Fruit fly (Drosophila melanogaster) whole organism, embryonic: Measurements from ENCODE around the gene CG11980.

Source experiments
- Atf6 ChIP-seq: fragments of 200-800 bp; sonication (Bioruptor generic); IDR thresholded peaks from 2 replicates; pipeline ENCODE4 v1.3.6; 2022; ENCODE audit warnings: missing biosample characterization, missing genetic modification characterization
- BtbVII ChIP-seq: fragments of 200-800 bp; sonication (Bioruptor generic); optimal IDR thresholded peaks from 3 replicates; lab custom pipeline; 2017; ENCODE audit warnings: missing biosample characterization, mild to moderate bottlenecking, missing genetic modification characterization
- CG10462 ChIP-seq: fragments of 200-800 bp; sonication (Bioruptor generic); optimal IDR thresholded peaks from 2 replicates; lab custom pipeline; 2016; ENCODE audit warnings: missing biosample characterization, missing genetic modification characterization
- CG15601 ChIP-seq: fragments of 200-800 bp; sonication (Bioruptor generic); optimal IDR thresholded peaks from 3 replicates; lab custom pipeline; 2019; ENCODE audit warnings: missing biosample characterization, mild to moderate bottlenecking, missing genetic modification characterization, moderate library complexity
- CG16779 ChIP-seq: fragments of 200-800 bp; sonication (Bioruptor generic); IDR thresholded peaks from 2 replicates; pipeline ENCODE4 v1.3.6; 2022; ENCODE audit warnings: missing biosample characterization, missing genetic modification characterization
- CG17802 ChIP-seq: fragments of 200-800 bp; sonication (Bioruptor generic); optimal IDR thresholded peaks from 2 replicates; lab custom pipeline; 2018; ENCODE audit warnings: missing biosample characterization, mild to moderate bottlenecking, missing genetic modification characterization, moderate library complexity
- CG18476 ChIP-seq: fragments of 200-800 bp; sonication (Bioruptor generic); optimal IDR thresholded peaks from 2 replicates; lab custom pipeline; 2016; ENCODE audit warnings: missing biosample characterization, mild to moderate bottlenecking, missing genetic modification characterization
- CG2875 ChIP-seq: fragments of 200-800 bp; sonication (Bioruptor generic); optimal IDR thresholded peaks from 2 replicates; lab custom pipeline; 2017; ENCODE audit warnings: missing biosample characterization, mild to moderate bottlenecking, missing genetic modification characterization, missing genetic modification reagents
- CG30403 ChIP-seq: fragments of 200-800 bp; sonication (Bioruptor generic); optimal IDR thresholded peaks from 3 replicates; lab custom pipeline; 2016; ENCODE audit warnings: missing biosample characterization, missing genetic modification characterization
- CG5953 ChIP-seq: fragments of 200-800 bp; sonication (Bioruptor generic); IDR thresholded peaks from 2 replicates; pipeline ENCODE4 v1.3.6; 2022; ENCODE audit warnings: missing biosample characterization, missing genetic modification characterization
- CG6175 ChIP-seq: fragments of 200-800 bp; sonication (Bioruptor generic); IDR thresholded peaks from 3 replicates; pipeline ENCODE4 v1.3.6; 2022; ENCODE audit warnings: missing biosample characterization, missing genetic modification characterization
- CG6765 ChIP-seq: fragments of 200-800 bp; sonication (Bioruptor generic); optimal IDR thresholded peaks from 3 replicates; lab custom pipeline; 2017; ENCODE audit warnings: missing biosample characterization, mild to moderate bottlenecking, missing genetic modification characterization
- CG7745 ChIP-seq: fragments of 200-800 bp; sonication (Bioruptor generic); optimal IDR thresholded peaks from 2 replicates; lab custom pipeline; 2018; ENCODE audit warnings: missing biosample characterization, mild to moderate bottlenecking, missing genetic modification characterization, moderate library complexity
- CG7786 ChIP-seq: fragments of 200-800 bp; sonication (Bioruptor generic); optimal IDR thresholded peaks from 2 replicates; lab custom pipeline; 2016; ENCODE audit warnings: missing biosample characterization, missing genetic modification characterization
- CG7987 ChIP-seq: fragments of 200-800 bp; sonication (Bioruptor generic); optimal IDR thresholded peaks from 2 replicates; lab custom pipeline; 2018; ENCODE audit warnings: missing biosample characterization, mild to moderate bottlenecking, missing genetic modification characterization, moderate library complexity
- CG8290 ChIP-seq, 3 experiments: fragments of 200-800 bp; sonication (Bioruptor generic); optimal IDR thresholded peaks; 2 replicates each; lab custom pipeline; 2016 to 2019; ENCODE audit warnings: missing biosample characterization in 3 of 3, missing genetic modification characterization in 3 of 3, mild to moderate bottlenecking in 2 of 3, moderate library complexity in 1 of 3
- CG8478 ChIP-seq: fragments of >200 bp; optimal IDR thresholded peaks from 2 replicates; lab custom pipeline; 2018
- CG9609 ChIP-seq: fragments of 200-800 bp; sonication (Bioruptor generic); optimal IDR thresholded peaks from 3 replicates; lab custom pipeline; 2016; ENCODE audit warnings: missing biosample characterization, missing genetic modification characterization
- Camta ChIP-seq: fragments of 200-800 bp; sonication (Bioruptor generic); optimal IDR thresholded peaks from 2 replicates; lab custom pipeline; 2016; ENCODE audit warnings: missing biosample characterization, missing genetic modification characterization
- Gug ChIP-seq: fragments of 200-800 bp; sonication (Bioruptor generic); IDR thresholded peaks from 4 replicates; pipeline ENCODE4 v1.3.6; 2022; ENCODE audit warnings: missing biosample characterization, missing genetic modification characterization
- Hr78 ChIP-seq, 2 experiments: fragments of 200-800 bp in 1 of 2; fragments of >200 bp in 1 of 2; sonication (Bioruptor generic) in 1 of 2; optimal IDR thresholded peaks; 2 replicates each; lab custom pipeline; 2017 to 2019; ENCODE audit warnings: missing biosample characterization in 2 of 2, missing genetic modification characterization in 2 of 2, mild to moderate bottlenecking in 1 of 2, moderate library complexity in 1 of 2
- MBD-R2 ChIP-seq: fragments of 200-800 bp; sonication (Bioruptor generic); IDR thresholded peaks from 2 replicates; pipeline ENCODE4 v1.3.6; 2022; ENCODE audit warnings: missing biosample characterization, missing genetic modification characterization
- Max ChIP-seq: fragments of 200-800 bp; sonication (Bioruptor generic); optimal IDR thresholded peaks from 2 replicates; lab custom pipeline; 2016; ENCODE audit warnings: missing biosample characterization, mild to moderate bottlenecking, missing genetic modification characterization
- NC2β ChIP-seq: fragments of 200-800 bp; sonication (Bioruptor generic); optimal IDR thresholded peaks from 2 replicates; lab custom pipeline; 2016; ENCODE audit warnings: missing biosample characterization, missing genetic modification characterization
- NK7.1 ChIP-seq: fragments of 200-800 bp; sonication (Bioruptor generic); optimal IDR thresholded peaks from 3 replicates; lab custom pipeline; 2016; ENCODE audit warnings: missing biosample characterization, missing genetic modification characterization
- Sox102F ChIP-seq: fragments of 200-800 bp; sonication (Bioruptor generic); optimal IDR thresholded peaks from 2 replicates; lab custom pipeline; 2018; ENCODE audit warnings: missing biosample characterization, mild to moderate bottlenecking, missing genetic modification characterization, moderate library complexity
- Spps ChIP-seq: fragments of 200-800 bp; sonication (Bioruptor generic); optimal IDR thresholded peaks from 2 replicates; lab custom pipeline; 2018; ENCODE audit warnings: missing biosample characterization, mild to moderate bottlenecking, missing genetic modification characterization
- Sry-β ChIP-seq: fragments of 200-800 bp; sonication (Bioruptor generic); optimal IDR thresholded peaks from 2 replicates; lab custom pipeline; 2018; ENCODE audit warnings: missing biosample characterization, mild to moderate bottlenecking, missing genetic modification characterization, moderate library complexity
- Usf ChIP-seq: fragments of 200-800 bp; sonication (Bioruptor generic); optimal IDR thresholded peaks from 2 replicates; lab custom pipeline; 2017; ENCODE audit warnings: missing genotype, missing biosample characterization, missing genetic modification characterization
- bigmax ChIP-seq: fragments of 200-800 bp; sonication (Bioruptor generic); optimal IDR thresholded peaks from 2 replicates; lab custom pipeline; 2018; ENCODE audit warnings: missing biosample characterization, mild to moderate bottlenecking, missing genetic modification characterization
- bsh ChIP-seq, 2 experiments: fragments of 200-800 bp; sonication (Bioruptor generic); optimal IDR thresholded peaks; 2 replicates each; lab custom pipeline; 2017 to 2018; ENCODE audit warnings: mild to moderate bottlenecking in 2 of 2, missing biosample characterization in 2 of 2, missing genetic modification characterization in 2 of 2, moderate library complexity in 1 of 2
- btn ChIP-seq: fragments of 200-800 bp; sonication (Bioruptor generic); optimal IDR thresholded peaks from 2 replicates; lab custom pipeline; 2016; ENCODE audit warnings: missing biosample characterization, missing genetic modification characterization
- cad ChIP-seq: fragments of >200 bp; optimal IDR thresholded peaks from 2 replicates; lab custom pipeline; 2017; ENCODE audit warnings: missing biosample characterization, missing genetic modification characterization
- da ChIP-seq: fragments of 200-800 bp; sonication (Bioruptor generic); optimal IDR thresholded peaks from 2 replicates; lab custom pipeline; 2016; ENCODE audit warnings: missing biosample characterization, missing genetic modification characterization
- dimm ChIP-seq: fragments of 200-800 bp; sonication (Bioruptor generic); IDR thresholded peaks from 2 replicates; pipeline ENCODE4 v1.3.6; 2022; ENCODE audit warnings: missing biosample characterization, missing genetic modification characterization
- en ChIP-seq: fragments of 200-800 bp; sonication (Bioruptor generic); optimal IDR thresholded peaks from 2 replicates; lab custom pipeline; 2016; ENCODE audit warnings: missing biosample characterization, missing genetic modification characterization
- exex ChIP-seq: fragments of 200-800 bp; sonication (Bioruptor generic); optimal IDR thresholded peaks from 4 replicates; lab custom pipeline; 2018; ENCODE audit warnings: missing biosample characterization, mild to moderate bottlenecking, missing genetic modification characterization, moderate library complexity
- fd64A ChIP-seq: fragments of 200-800 bp; sonication (Bioruptor generic); optimal IDR thresholded peaks from 3 replicates; lab custom pipeline; 2018; ENCODE audit warnings: missing biosample characterization, mild to moderate bottlenecking, missing genetic modification characterization
- gro ChIP-seq: fragments of 200-800 bp; sonication (Bioruptor generic); optimal IDR thresholded peaks from 2 replicates; lab custom pipeline; 2016; ENCODE audit warnings: missing biosample characterization, missing genetic modification characterization
- insv ChIP-seq, 2 experiments: fragments of 200-800 bp; sonication (Bioruptor generic); optimal IDR thresholded peaks; 3 replicates each; lab custom pipeline; 2016 to 2018; ENCODE audit warnings: missing biosample characterization in 2 of 2, missing genetic modification characterization in 2 of 2
- jumu ChIP-seq: fragments of 200-800 bp; sonication (Bioruptor generic); optimal IDR thresholded peaks from 3 replicates; lab custom pipeline; 2016; ENCODE audit warnings: missing biosample characterization, missing genetic modification characterization
- odd ChIP-seq: fragments of 200-800 bp; sonication (Bioruptor generic); optimal IDR thresholded peaks from 2 replicates; lab custom pipeline; 2017; ENCODE audit warnings: missing biosample characterization, mild to moderate bottlenecking, missing genetic modification characterization
- phol ChIP-seq: fragments of 200-800 bp; sonication (Bioruptor generic); optimal IDR thresholded peaks from 3 replicates; lab custom pipeline; 2018; ENCODE audit warnings: missing biosample characterization, mild to moderate bottlenecking, missing genetic modification characterization, moderate library complexity
- sens-2 ChIP-seq: fragments of 200-800 bp; sonication (Bioruptor generic); IDR thresholded peaks from 2 replicates; pipeline ENCODE4 v1.3.6; 2022; ENCODE audit warnings: missing biosample characterization, missing genetic modification characterization
- shn ChIP-seq: fragments of 200-800 bp; sonication (Bioruptor generic); optimal IDR thresholded peaks from 3 replicates; lab custom pipeline; 2016; ENCODE audit warnings: missing biosample characterization, missing genetic modification characterization
- so ChIP-seq: fragments of 200-800 bp; sonication (Bioruptor generic); IDR thresholded peaks from 3 replicates; pipeline ENCODE4 v1.3.6; 2022; ENCODE audit warnings: missing biosample characterization, missing genetic modification characterization
- sqz ChIP-seq: fragments of 200-800 bp; sonication (Bioruptor generic); optimal IDR thresholded peaks from 3 replicates; lab custom pipeline; 2018; ENCODE audit warnings: missing biosample characterization, mild to moderate bottlenecking, missing genetic modification characterization
- stc ChIP-seq: fragments of 200-800 bp; sonication (Bioruptor generic); IDR thresholded peaks from 2 replicates; pipeline ENCODE4 v1.3.6; 2022; ENCODE audit warnings: missing biosample characterization, missing genetic modification characterization
- toy ChIP-seq: fragments of 200-800 bp; sonication (Bioruptor generic); IDR thresholded peaks from 2 replicates; pipeline ENCODE4 v1.3.6; 2022; ENCODE audit warnings: missing biosample characterization, missing genetic modification characterization
- unpg ChIP-seq: fragments of 200-800 bp; sonication (Bioruptor generic); optimal IDR thresholded peaks from 3 replicates; lab custom pipeline; 2018; ENCODE audit warnings: missing biosample characterization, mild to moderate bottlenecking, missing genetic modification characterization, moderate library complexity
- zfh2 ChIP-seq: fragments of 200-800 bp; sonication (Bioruptor generic); optimal IDR thresholded peaks from 2 replicates; lab custom pipeline; 2016; ENCODE audit warnings: missing biosample characterization, missing genetic modification characterization

Gene CG11980

dm6 chr3R:9051937-9052680, 48.3 kb downstream of the CG11980 start, which contains the start of gene Kdm2 (continued):
- TF ChIP-seq Atf6 (GFP tag; lab: Robert Waterston, UW) (no peak), dimm (GFP tag; lab: Robert Waterston, UW) (no peak), CG10462 (no peak), CG18476 (GFP tag; lab: Kevin White, UChicago) (no peak), CG5953 (GFP tag; lab: Robert Waterston, UW) (no peak), fd64A (GFP tag; lab: Kevin White, UChicago) (no peak), CG6765 (GFP tag; lab: Kevin White, UChicago) (peak; percentile 57), bsh (GFP tag; optimal IDR thresholded peaks at IDR 0.05; lab: Kevin White, UChicago) (peak in 1 of 2 experiments; percentile 10), da (GFP tag; lab: Kevin White, UChicago) (no peak), CG17802 (tag; lab: Kevin White, UChicago) (no peak), sqz (GFP tag; lab: Kevin White, UChicago) (peak; percentile 85), Usf (GFP tag; lab: Kevin White, UChicago) (no peak), sens-2 (GFP tag; lab: Robert Waterston, UW) (no peak), Sry-β (GFP tag; lab: Kevin White, UChicago) (no peak), zfh2 (GFP tag; lab: Kevin White, UChicago) (no peak), cad (no peak), bigmax (GFP tag; lab: Kevin White, UChicago) (no peak), CG16779 (GFP tag; lab: Robert Waterston, UW) (no peak), NK7.1 (no peak), stc (GFP tag; lab: Robert Waterston, UW) (no peak), CG2875 (GFP tag; lab: Kevin White, UChicago) (no peak), CG7745 (tag; lab: Kevin White, UChicago) (peak; percentile 18), BtbVII (GFP tag; lab: Kevin White, UChicago) (peak; percentile 34), CG30403 (no peak), jumu (GFP tag; lab: Kevin White, UChicago) (no peak), CG8478 (lab: Kevin White, UChicago) (no peak), Gug (no peak), CG8290 (GFP tag; optimal IDR thresholded peaks at IDR 0.05; lab: Kevin White, UChicago) (no peak), CG8290 (tag; optimal IDR thresholded peaks at IDR 0.05; lab: Kevin White, UChicago) (peak in 1 of 2 experiments; percentile 77), gro (GFP tag; lab: Kevin White, UChicago) (peak; percentile 63), CG7786 (GFP tag; lab: Kevin White, UChicago) (no peak), exex (tag; lab: Kevin White, UChicago) (peak; percentile 37), Camta (GFP tag; lab: Kevin White, UChicago) (peak; percentile 18), insv (GFP tag; optimal IDR thresholded peaks at IDR 0.05; lab: Kevin White, UChicago) (peak in 1 of 2 experiments; percentile 36), Sox102F (GFP tag; lab: Kevin White, UChicago) (no peak), shn (no peak), Max (GFP tag; lab: Kevin White, UChicago) (peak; percentile 14), CG9609 (GFP tag; lab: Kevin White, UChicago) (no peak), so (GFP tag; lab: Robert Waterston, UW) (no peak)

DNA sequence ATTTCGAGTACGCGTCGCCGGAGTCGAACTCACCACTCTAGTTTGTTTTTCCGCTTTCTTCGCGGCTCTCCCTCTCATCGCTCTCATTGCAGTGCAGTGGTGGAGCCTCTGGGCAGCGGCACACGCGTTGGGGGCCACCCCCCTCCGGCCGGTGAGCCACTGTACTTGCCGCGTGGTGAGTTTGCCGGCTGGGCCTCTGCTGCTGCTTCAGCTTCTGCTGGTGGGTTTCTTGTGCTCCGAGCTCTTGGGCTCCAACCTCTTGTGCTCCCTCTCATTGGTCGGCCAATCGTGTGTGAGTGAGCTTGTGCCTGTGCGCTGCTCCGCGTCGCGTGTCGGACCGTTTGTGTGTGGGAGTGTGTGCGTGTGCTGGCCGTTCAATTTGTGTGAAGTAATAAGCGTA, 49.2 kb downstream of the CG11980 start:
- TF ChIP-seq phol (no peak), NC2β (GFP tag; lab: Kevin White, UChicago) (peak; percentile 39), da (GFP tag; lab: Kevin White, UChicago) (peak; percentile 46), unpg (GFP tag; lab: Kevin White, UChicago) (peak; percentile 34), Hr78 (GFP tag; optimal IDR thresholded peaks at IDR 0.05; lab: Kevin White, UChicago) (peak in 1 of 2 experiments; percentile 18), btn (GFP tag; lab: Kevin White, UChicago) (peak; percentile 40), odd (GFP tag; lab: Kevin White, UChicago) (no peak), en (no peak), CG7987 (peak; percentile 64), CG6175 (GFP tag; lab: Robert Waterston, UW) (no peak), MBD-R2 (no peak), toy (GFP tag; lab: Robert Waterston, UW) (no peak), CG15601 (no peak), Spps (no peak)
